Worm (Caenorhabditis elegans) whole organism, young adult: ENCODE results near the gene clh-4.

ENCODE experiments used
- B0261.1 ChIP-seq: sonication (generic microtip); optimal IDR thresholded peaks from 2 replicates; lab custom pipeline; 2016; ENCODE audit warnings: mild to moderate bottlenecking, missing genetic modification characterization, moderate library complexity, missing compliant biosample characterization
- F10E7.11 ChIP-seq: sonication (generic microtip); optimal IDR thresholded peaks from 2 replicates; lab custom pipeline; 2017; ENCODE audit warnings: mild to moderate bottlenecking, missing genetic modification characterization, moderate library complexity, missing compliant biosample characterization
- F33H1.4 ChIP-seq: fragments of 200-800 bp; sonication (Bioruptor generic); IDR thresholded peaks from 2 replicates; pipeline ENCODE4 v1.3.6; 2022; ENCODE audit warnings: missing genetic modification reagents, missing genetic modification characterization, missing compliant biosample characterization
- F37B4.10 ChIP-seq: fragments of 200-800 bp; sonication (Bioruptor generic); IDR thresholded peaks from 2 replicates; pipeline ENCODE4 v1.3.6; 2022; ENCODE audit warnings: missing genetic modification characterization, missing compliant biosample characterization
- F52B5.7 ChIP-seq: sonication (generic microtip); optimal IDR thresholded peaks from 2 replicates; lab custom pipeline; 2016; ENCODE audit warnings: mild to moderate bottlenecking, missing genetic modification characterization, missing compliant biosample characterization
- F55B11.4 ChIP-seq: sonication (generic microtip); optimal IDR thresholded peaks from 2 replicates; lab custom pipeline; 2016; ENCODE audit warnings: missing compliant biosample characterization, missing genetic modification characterization, borderline replicate concordance; ENCODE audit not compliant: insufficient read depth
- K12H6.12 ChIP-seq: fragments of 200-800 bp; sonication (Bioruptor generic); optimal IDR thresholded peaks from 2 replicates; lab custom pipeline; 2018; ENCODE audit warnings: mild to moderate bottlenecking, missing genetic modification characterization, missing compliant biosample characterization
- Y53G8AR.9 ChIP-seq: fragments of 200-800 bp; sonication (Bioruptor generic); conservative IDR thresholded peaks from 2 replicates; pipeline ENCODE4 v1.3.6; 2022; ENCODE audit warnings: missing genetic modification reagents, missing genetic modification characterization, missing compliant biosample characterization
- Y67H2A.10 ChIP-seq: fragments of 200-800 bp; sonication (Bioruptor generic); conservative IDR thresholded peaks from 2 replicates; pipeline ENCODE4 v1.3.6; 2022; ENCODE audit warnings: missing genetic modification reagents, missing genetic modification characterization, missing compliant biosample characterization
- ZK185.1 ChIP-seq: sonication (generic microtip); optimal IDR thresholded peaks from 2 replicates; lab custom pipeline; 2016; ENCODE audit warnings: mild to moderate bottlenecking, missing genetic modification characterization, missing compliant biosample characterization; ENCODE audit not compliant: poor library complexity, severe bottlenecking
- akir-1 ChIP-seq: fragments of 200-800 bp; sonication (Bioruptor generic); optimal IDR thresholded peaks from 2 replicates; lab custom pipeline; 2018; ENCODE audit warnings: mild to moderate bottlenecking, missing genetic modification characterization, moderate library complexity, missing compliant biosample characterization
- aptf-3 ChIP-seq: fragments of 200-800 bp; sonication (Bioruptor generic); IDR thresholded peaks from 2 replicates; pipeline ENCODE4 v1.3.6; 2022; ENCODE audit warnings: missing genetic modification characterization, missing compliant biosample characterization
- atf-7 ChIP-seq: sonication (generic microtip); optimal IDR thresholded peaks from 2 replicates; lab custom pipeline; 2017; ENCODE audit warnings: mild to moderate bottlenecking, missing genetic modification characterization, missing compliant biosample characterization
- athp-1 ChIP-seq: sonication (generic microtip); optimal IDR thresholded peaks from 2 replicates; lab custom pipeline; 2017; ENCODE audit warnings: mild to moderate bottlenecking, missing genetic modification characterization, missing compliant biosample characterization
- attf-6 ChIP-seq: fragments of 200-800 bp; sonication (Bioruptor generic); IDR thresholded peaks from 2 replicates; pipeline ENCODE4 v1.3.6; 2022; ENCODE audit warnings: missing genetic modification reagents, missing genetic modification characterization, missing compliant biosample characterization
- bed-1 ChIP-seq: fragments of 200-800 bp; sonication (Bioruptor generic); IDR thresholded peaks from 2 replicates; pipeline ENCODE4 v1.3.6; 2022; ENCODE audit warnings: missing genetic modification reagents, missing genetic modification characterization, missing compliant biosample characterization
- ccch-3 ChIP-seq: fragments of 200-800 bp; sonication (Bioruptor generic); optimal IDR thresholded peaks from 2 replicates; lab custom pipeline; 2018; ENCODE audit warnings: mild to moderate bottlenecking, missing genetic modification characterization, missing compliant biosample characterization
- cebp-1 ChIP-seq, 2 experiments: fragments of 200-800 bp in 1 of 2; sonication (Bioruptor generic) in 1 of 2; sonication (generic microtip) in 1 of 2; IDR thresholded peaks in 1 of 2; optimal IDR thresholded peaks in 1 of 2; 2 replicates each; pipeline versions ENCODE4 v1.3.6 to Lab custom; 2017 to 2022; ENCODE audit warnings: missing compliant biosample characterization in 2 of 2, missing genetic modification characterization in 2 of 2, mild to moderate bottlenecking in 1 of 2, missing genetic modification reagents in 1 of 2, moderate library complexity in 1 of 2
- ceh-100 ChIP-seq: fragments of 200-800 bp; sonication (Bioruptor generic); IDR thresholded peaks from 2 replicates; pipeline ENCODE4 v1.3.6; 2022; ENCODE audit warnings: missing genetic modification reagents, missing genetic modification characterization, missing compliant biosample characterization
- ceh-58 ChIP-seq: fragments of 200-800 bp; sonication (Bioruptor generic); IDR thresholded peaks from 2 replicates; pipeline ENCODE4 v1.3.6; 2022; ENCODE audit warnings: missing genetic modification characterization, missing compliant biosample characterization
- dox-1 ChIP-seq: fragments of 200-800 bp; sonication (Bioruptor generic); IDR thresholded peaks from 2 replicates; pipeline ENCODE4 v1.3.6; 2022; ENCODE audit warnings: missing genetic modification reagents, missing genetic modification characterization, missing compliant biosample characterization
- efl-1 ChIP-seq: fragments of 150-350 bp; optimal IDR thresholded peaks from 2 replicates; lab custom pipeline; 2014; ENCODE audit warnings: missing biosample characterization, missing genetic modification reagents, missing genetic modification characterization
- fkh-3 ChIP-seq: sonication (generic microtip); optimal IDR thresholded peaks from 2 replicates; lab custom pipeline; 2016; ENCODE audit warnings: mild to moderate bottlenecking, missing genetic modification characterization, missing compliant biosample characterization
- lag-1 ChIP-seq: fragments of 200-800 bp; sonication (Bioruptor generic); IDR thresholded peaks from 2 replicates; pipeline ENCODE4 v1.3.6; 2022; ENCODE audit warnings: missing genetic modification reagents, missing genetic modification characterization, missing compliant biosample characterization
- lin-35 ChIP-seq, 3 experiments: fragments of 150-350 bp in 2 of 3; sonication (generic microtip) in 1 of 3; optimal IDR thresholded peaks; 2 replicates each; lab custom pipeline; 2014 to 2018; ENCODE audit warnings: missing biosample characterization in 3 of 3, missing genetic modification characterization in 3 of 3, missing genetic modification reagents in 3 of 3
- lsy-27 ChIP-seq: sonication (generic microtip); optimal IDR thresholded peaks from 2 replicates; lab custom pipeline; 2017; ENCODE audit warnings: missing genetic modification characterization, mild to moderate bottlenecking, missing compliant biosample characterization, antibody characterized with exemption, missing genotype, borderline replicate concordance; ENCODE audit not compliant: insufficient read depth
- mcd-1 ChIP-seq: fragments of 200-800 bp; sonication (Bioruptor generic); IDR thresholded peaks from 2 replicates; pipeline ENCODE4 v1.3.6; 2022; ENCODE audit warnings: missing genetic modification reagents, missing genetic modification characterization, missing compliant biosample characterization
- nhr-179 ChIP-seq: sonication (generic microtip); optimal IDR thresholded peaks from 2 replicates; lab custom pipeline; 2016; ENCODE audit warnings: mild to moderate bottlenecking, missing genetic modification characterization, missing compliant biosample characterization
- nhr-27 ChIP-seq: fragments of 200-800 bp; sonication (Bioruptor generic); optimal IDR thresholded peaks from 2 replicates; lab custom pipeline; 2018; ENCODE audit warnings: mild to moderate bottlenecking, missing genetic modification characterization, moderate library complexity, missing compliant biosample characterization
- nhr-80 ChIP-seq: sonication (generic microtip); optimal IDR thresholded peaks from 2 replicates; lab custom pipeline; 2016; ENCODE audit warnings: missing genetic modification characterization, missing compliant biosample characterization
- rcor-1 ChIP-seq: fragments of 200-800 bp; sonication (Bioruptor generic); IDR thresholded peaks from 2 replicates; pipeline ENCODE4 v1.3.6; 2022; ENCODE audit warnings: missing genetic modification reagents, missing genetic modification characterization, missing compliant biosample characterization
- rpc-1 ChIP-seq, 2 experiments: fragments of 150-350 bp in 1 of 2; sonication (generic microtip) in 1 of 2; optimal IDR thresholded peaks; 2 replicates each; lab custom pipeline; 2014 to 2018; ENCODE audit warnings: missing biosample characterization in 1 of 2, missing genetic modification characterization in 1 of 2, missing genetic modification reagents in 1 of 2, missing genotype in 1 of 2
- tbp1 ChIP-seq: fragments of 200-800 bp; sonication (Bioruptor generic); optimal IDR thresholded peaks from 2 replicates; lab custom pipeline; 2018; ENCODE audit warnings: mild to moderate bottlenecking, missing genetic modification characterization, missing compliant biosample characterization
- tbx-9 ChIP-seq: sonication (generic microtip); optimal IDR thresholded peaks from 2 replicates; lab custom pipeline; 2016; ENCODE audit warnings: borderline replicate concordance, missing genetic modification characterization, inconsistent platforms, missing compliant biosample characterization
- zfh-2 ChIP-seq: fragments of 200-800 bp; sonication (Bioruptor generic); conservative IDR thresholded peaks from 2 replicates; pipeline ENCODE4 v1.3.6; 2022; ENCODE audit warnings: missing genetic modification reagents, missing genetic modification characterization, missing compliant biosample characterization
- ztf-26 ChIP-seq: sonication (generic microtip); optimal IDR thresholded peaks from 2 replicates; lab custom pipeline; 2017; ENCODE audit warnings: missing genetic modification characterization, missing compliant biosample characterization

clh-4 gene

DNA sequence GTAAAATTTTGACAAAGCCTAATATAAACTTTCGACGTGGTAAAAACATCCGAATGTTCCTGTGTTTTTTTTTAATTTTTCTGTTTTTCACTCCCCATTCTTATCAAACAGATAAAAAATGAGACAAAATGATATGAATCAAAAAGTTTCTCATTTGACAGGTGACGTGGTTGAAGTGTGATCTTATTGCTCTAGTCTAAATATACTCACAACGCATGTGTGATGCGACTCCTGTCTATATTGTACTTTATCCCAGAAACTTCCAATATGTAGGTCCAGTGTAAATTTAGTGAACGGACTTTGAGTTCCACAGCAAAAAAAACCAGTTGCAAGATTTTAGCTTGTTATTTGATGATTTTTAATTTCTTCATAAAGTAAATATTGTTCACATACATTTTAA is 31.0 kb upstream of the clh-4 start:
- TF ChIP-seq akir-1 (GFP tag; lab: Kevin White, UChicago): no peak
- no peak for TF ChIP-seq rpc-1 (optimal IDR thresholded peaks at IDR 0.05; lab: Kevin White, UChicago)
- no peak for TF ChIP-seq rpc-1 (tag; optimal IDR thresholded peaks at IDR 0.05; lab: Kevin White, UChicago)
- no peak for TF ChIP-seq F37B4.10 (GFP tag; lab: Robert Waterston, UW)
- no peak for TF ChIP-seq lin-35 (GFP tag; optimal IDR thresholded peaks at IDR 0.05; lab: Kevin White, UChicago)
- TF ChIP-seq F33H1.4 (GFP tag; lab: Robert Waterston, UW): no peak
- TF ChIP-seq ccch-3: no peak
- TF ChIP-seq lsy-27 (tag; lab: Kevin White, UChicago): no peak
- no peak for TF ChIP-seq Y53G8AR.9 (GFP tag; lab: Robert Waterston, UW)
- no peak for TF ChIP-seq bed-1 (GFP tag; lab: Robert Waterston, UW)
- no peak for TF ChIP-seq F55B11.4 (tag; lab: Kevin White, UChicago)
- no peak for TF ChIP-seq nhr-80 (tag; lab: Kevin White, UChicago)
- TF ChIP-seq nhr-179 (tag; lab: Kevin White, UChicago): no peak
- TF ChIP-seq ceh-100 (GFP tag; lab: Robert Waterston, UW): no peak
- TF ChIP-seq ceh-58 (GFP tag; lab: Robert Waterston, UW): no peak

DNA sequence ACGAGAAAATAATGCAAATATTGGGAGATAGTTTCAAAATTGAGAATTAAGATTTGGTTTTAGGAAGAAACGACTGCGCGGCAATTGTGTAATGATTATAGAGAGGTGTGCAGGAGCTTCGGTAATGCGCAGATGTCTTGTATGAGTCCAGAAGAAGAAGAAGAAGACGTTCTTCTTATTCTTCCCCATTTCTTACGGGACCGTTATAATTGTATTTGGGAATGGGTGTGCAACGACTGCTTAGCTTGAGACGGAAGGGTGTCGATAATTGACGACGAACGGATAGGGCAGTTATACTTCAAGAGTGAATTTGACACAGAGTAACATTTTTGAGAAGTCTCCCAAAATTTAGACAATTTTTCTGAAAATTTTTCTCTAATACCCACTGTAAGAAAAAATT is 28.3 kb upstream of the clh-4 start:
- TF ChIP-seq mcd-1 (GFP tag; lab: Robert Waterston, UW): no peak
- TF ChIP-seq K12H6.12 (tag; lab: Kevin White, UChicago): no peak
- no peak for TF ChIP-seq Y67H2A.10
- no peak for TF ChIP-seq attf-6
- TF ChIP-seq efl-1 (GFP tag; lab: Kevin White, UChicago): no peak
- TF ChIP-seq dox-1: no peak
- no peak for TF ChIP-seq ztf-26 (tag; lab: Kevin White, UChicago)

DNA sequence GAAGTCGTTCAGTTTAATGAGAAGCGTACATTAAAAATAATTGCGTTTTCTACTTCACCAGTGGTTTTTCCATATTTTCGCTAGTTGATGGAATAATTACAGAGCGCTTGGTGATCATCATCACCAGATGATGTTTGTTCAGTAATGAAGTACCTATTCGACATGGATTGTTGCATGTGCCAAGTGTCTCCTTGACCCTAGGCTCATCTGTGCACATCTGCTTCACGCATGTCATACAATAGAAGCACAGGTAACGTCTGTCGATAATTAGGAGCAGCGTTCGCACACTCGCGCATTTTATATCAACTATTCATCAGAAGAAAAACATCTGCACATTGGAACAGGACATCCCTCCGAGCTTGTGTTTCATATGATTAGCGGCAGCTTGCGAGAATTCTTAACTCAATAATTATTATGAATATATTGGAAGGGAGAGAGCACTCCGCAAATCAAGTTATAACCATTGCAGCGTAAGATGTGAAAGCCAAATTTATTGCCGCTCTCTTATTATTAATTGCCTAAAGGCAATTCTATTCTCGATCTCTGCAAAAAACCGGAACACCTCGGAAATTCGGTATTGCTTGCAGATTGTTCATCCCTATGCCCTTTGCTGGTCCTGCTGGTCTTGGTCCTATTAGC is 24.9 kb upstream of the clh-4 start:
- TF ChIP-seq B0261.1 (no peak), tbp1 (GFP tag; lab: Kevin White, UChicago) (no peak), ZK185.1 (tag; lab: Kevin White, UChicago) (no peak), athp-1 (tag; lab: Kevin White, UChicago) (no peak), cebp-1 (GFP tag; IDR thresholded peaks at IDR 0.05; lab: Robert Waterston, UW) (no peak), cebp-1 (tag; optimal IDR thresholded peaks at IDR 0.05; lab: Kevin White, UChicago) (no peak), tbx-9 (tag; lab: Kevin White, UChicago) (no peak), F52B5.7 (tag; lab: Kevin White, UChicago) (no peak), rcor-1 (GFP tag; lab: Robert Waterston, UW) (no peak), aptf-3 (GFP tag; lab: Robert Waterston, UW) (no peak), atf-7 (tag; lab: Kevin White, UChicago) (no peak), F37B4.10 (GFP tag; lab: Robert Waterston, UW) (no peak), lag-1 (GFP tag; lab: Robert Waterston, UW) (no peak), Y53G8AR.9 (GFP tag; lab: Robert Waterston, UW) (no peak), F10E7.11 (tag; lab: Kevin White, UChicago) (no peak), zfh-2 (no peak), fkh-3 (tag; lab: Kevin White, UChicago) (no peak), nhr-27 (tag; lab: Kevin White, UChicago) (no peak)
